Worm (Caenorhabditis elegans): ENCODE data around the gene srv-10.
A peak's percentile ranks its signal among the peaks of the same experiment; 100 is the strongest.

The srv-10 gene

ce11 chrV:13423608-13424007 is at the start of gene srv-10:
Gene srv-10 (plus strand): TSS chrV:13423908.
- no peak for TF ChIP-seq aly-2 (tag; optimal IDR thresholded peaks at IDR 0.05)
- no peak for TF ChIP-seq fos-1 (tag; optimal IDR thresholded peaks at IDR 0.05)
- no peak for TF ChIP-seq Y55F3AM.14 (GFP tag; optimal IDR thresholded peaks at IDR 0.05)
- no peak for TF ChIP-seq ceh-16 (tag; optimal IDR thresholded peaks at IDR 0.05)
- no peak for TF ChIP-seq elt-3 (tag; optimal IDR thresholded peaks at IDR 0.05)
- no peak for TF ChIP-seq unc-62 (GFP tag; optimal IDR thresholded peaks at IDR 0.05)
- no peak for TF ChIP-seq nhr-25 (tag; optimal IDR thresholded peaks at IDR 0.05)
- no peak for TF ChIP-seq lin-39 (tag; optimal IDR thresholded peaks at IDR 0.05)
- TF ChIP-seq lin-11 (tag; optimal IDR thresholded peaks at IDR 0.05): no peak
- TF ChIP-seq lin-13 (GFP tag; optimal IDR thresholded peaks at IDR 0.05): no peak

DNA sequence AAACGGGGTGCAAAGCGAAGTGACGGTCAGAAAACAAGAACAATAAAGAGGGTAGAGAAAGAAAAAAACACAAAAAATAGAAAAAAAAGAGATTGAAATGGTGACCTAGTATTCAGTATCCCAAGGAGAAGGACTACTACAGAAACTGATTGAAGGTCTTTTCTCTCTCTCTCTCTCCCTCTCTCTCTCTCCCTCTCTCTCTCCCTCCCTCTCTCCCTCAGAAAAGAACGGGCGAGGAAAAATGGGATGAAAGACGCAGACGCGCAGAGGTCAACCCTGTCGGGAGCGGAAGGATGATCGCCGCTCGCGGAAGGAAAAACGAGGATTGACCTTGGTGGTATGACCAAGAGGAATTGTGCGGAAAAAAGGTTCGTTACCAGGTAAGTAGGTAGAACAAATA is 49.2 kb upstream of the srv-10 start:
- no peak for TF ChIP-seq zag-1 (tag; optimal IDR thresholded peaks at IDR 0.05)
- peak; percentile 84 for TF ChIP-seq nhr-25 (tag; optimal IDR thresholded peaks at IDR 0.05)
- peak; percentile 13 for TF ChIP-seq nhr-129 (tag; optimal IDR thresholded peaks at IDR 0.05)
- peak; percentile 52 for TF ChIP-seq nhr-21 (tag; optimal IDR thresholded peaks at IDR 0.05)
- TF ChIP-seq unc-39 (tag; optimal IDR thresholded peaks at IDR 0.05): no peak
- TF ChIP-seq crh-2 (tag; optimal IDR thresholded peaks at IDR 0.05): peak; percentile 58
- peak; percentile 30 for TF ChIP-seq F13H6.1 (tag; optimal IDR thresholded peaks at IDR 0.05)
- peak; percentile 45 for TF ChIP-seq sem-4 (tag; optimal IDR thresholded peaks at IDR 0.05)
- TF ChIP-seq egl-27 (tag; optimal IDR thresholded peaks at IDR 0.05): peak; percentile 62
- peak; percentile 22 for TF ChIP-seq lin-13 (GFP tag; optimal IDR thresholded peaks at IDR 0.05)
- no peak for TF ChIP-seq gmeb-1 (tag; optimal IDR thresholded peaks at IDR 0.05)
- TF ChIP-seq nhr-77 (tag; optimal IDR thresholded peaks at IDR 0.05): no peak
- TF ChIP-seq aly-2 (tag; optimal IDR thresholded peaks at IDR 0.05): no peak
- TF ChIP-seq mdl-1 (tag; optimal IDR thresholded peaks at IDR 0.05): no peak
- no peak for TF ChIP-seq elt-3 (tag; optimal IDR thresholded peaks at IDR 0.05)
- TF ChIP-seq unc-55 (GFP tag; optimal IDR thresholded peaks at IDR 0.05): no peak
- peak; percentile 50 for TF ChIP-seq sma-3 (GFP tag; optimal IDR thresholded peaks at IDR 0.05)
- peak in 1 of 2 experiments; percentile 3 for TF ChIP-seq lsy-2 (tag; optimal IDR thresholded peaks at IDR 0.05)
- TF ChIP-seq Y55F3AM.14 (GFP tag; optimal IDR thresholded peaks at IDR 0.05): no peak
- TF ChIP-seq blmp-1 (tag; optimal IDR thresholded peaks at IDR 0.05; ENCODE audit: insufficient read depth): peak; percentile 15
- TF ChIP-seq lin-39 (tag; optimal IDR thresholded peaks at IDR 0.05): no peak
- TF ChIP-seq ceh-16 (tag; optimal IDR thresholded peaks at IDR 0.05): peak; percentile 70
- TF ChIP-seq fos-1 (tag; optimal IDR thresholded peaks at IDR 0.05): peak; percentile 37
- TF ChIP-seq ZK546.5 (tag; optimal IDR thresholded peaks at IDR 0.05): no peak
- peak; percentile 62 for TF ChIP-seq sma-9 (GFP tag; optimal IDR thresholded peaks at IDR 0.05)
- no peak for TF ChIP-seq sma-9 (tag; optimal IDR thresholded peaks at IDR 0.05)

DNA sequence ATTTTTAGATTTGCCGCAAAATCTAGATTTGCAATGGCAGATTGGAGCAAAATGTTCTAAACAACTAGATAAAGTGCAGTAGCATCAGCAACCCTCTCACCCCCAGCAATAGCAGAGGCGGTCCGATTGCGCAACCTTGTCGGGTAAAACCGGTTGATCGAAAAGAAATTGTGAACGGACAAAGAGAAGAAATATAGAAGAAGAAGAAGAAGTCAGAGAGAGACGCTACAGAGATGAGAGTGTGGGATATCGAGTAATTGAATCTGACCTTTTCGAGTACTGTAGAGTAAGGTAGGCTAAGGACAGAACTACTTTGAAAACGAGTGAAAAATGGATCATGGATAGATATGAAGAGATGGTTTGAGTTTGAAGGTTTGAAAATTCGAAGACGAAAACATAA is 47.8 kb upstream of the srv-10 start:
- TF ChIP-seq elt-3 (tag; optimal IDR thresholded peaks at IDR 0.05): no peak
- TF ChIP-seq ztf-1 (GFP tag; conservative IDR thresholded peaks at IDR 0.05): no peak
- TF ChIP-seq ama-1 (optimal IDR thresholded peaks at IDR 0.05): no peak
- TF ChIP-seq sma-3 (GFP tag; optimal IDR thresholded peaks at IDR 0.05): peak; percentile 17
- TF ChIP-seq C34F6.9 (tag; optimal IDR thresholded peaks at IDR 0.05): no peak
- TF ChIP-seq nhr-129 (tag; optimal IDR thresholded peaks at IDR 0.05): peak; percentile 13
- TF ChIP-seq sma-9 (GFP tag; optimal IDR thresholded peaks at IDR 0.05): peak; percentile 43
- no peak for TF ChIP-seq sma-9 (tag; optimal IDR thresholded peaks at IDR 0.05)
- no peak for TF ChIP-seq zag-1 (tag; optimal IDR thresholded peaks at IDR 0.05)
- peak; percentile 22 for TF ChIP-seq blmp-1 (tag; optimal IDR thresholded peaks at IDR 0.05; ENCODE audit: insufficient read depth)
- TF ChIP-seq nhr-25 (tag; optimal IDR thresholded peaks at IDR 0.05): peak; percentile 79
- TF ChIP-seq fos-1 (tag; optimal IDR thresholded peaks at IDR 0.05): peak; percentile 24
- no peak for TF ChIP-seq ZK546.5 (tag; optimal IDR thresholded peaks at IDR 0.05)
- peak; percentile 62 for TF ChIP-seq F13H6.1 (tag; optimal IDR thresholded peaks at IDR 0.05)
- TF ChIP-seq egl-27 (tag; optimal IDR thresholded peaks at IDR 0.05): peak; percentile 59
- peak in 1 of 2 experiments; percentile 15 for TF ChIP-seq lsy-2 (tag; optimal IDR thresholded peaks at IDR 0.05)
- peak; percentile 68 for TF ChIP-seq ceh-16 (tag; optimal IDR thresholded peaks at IDR 0.05)
- TF ChIP-seq lin-13 (GFP tag; optimal IDR thresholded peaks at IDR 0.05): peak; percentile 7

DNA sequence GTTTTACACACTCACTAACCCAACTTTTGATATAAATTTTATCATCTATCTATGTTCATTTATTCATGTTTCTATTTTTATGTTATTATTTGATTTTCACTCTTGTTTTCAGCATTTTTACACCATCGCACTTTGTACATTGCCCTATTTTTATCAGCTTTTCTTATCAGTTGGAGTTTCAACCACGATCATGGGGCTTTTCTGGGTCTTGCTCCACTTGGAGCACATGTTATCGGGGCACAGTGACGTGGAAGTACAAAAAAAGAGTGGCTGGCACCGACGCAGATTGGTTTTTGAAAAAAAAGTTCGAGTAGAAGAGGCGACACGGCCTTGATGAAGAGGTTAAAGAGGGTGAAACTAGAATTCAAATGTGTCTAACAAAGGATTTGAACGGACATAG is 46.6 kb upstream of the srv-10 start:
- TF ChIP-seq ceh-16 (tag; optimal IDR thresholded peaks at IDR 0.05) (no peak), F13H6.1 (tag; optimal IDR thresholded peaks at IDR 0.05) (peak; percentile 25), dmd-4 (tag; optimal IDR thresholded peaks at IDR 0.05) (no peak), peb-1 (tag; optimal IDR thresholded peaks at IDR 0.05) (no peak), sma-9 (GFP tag; optimal IDR thresholded peaks at IDR 0.05) (peak; percentile 51), sma-9 (tag; optimal IDR thresholded peaks at IDR 0.05) (no peak), crh-2 (tag; optimal IDR thresholded peaks at IDR 0.05) (peak; percentile 85), fos-1 (tag; optimal IDR thresholded peaks at IDR 0.05) (peak; percentile 55), ztf-1 (GFP tag; conservative IDR thresholded peaks at IDR 0.05) (no peak), gmeb-1 (tag; optimal IDR thresholded peaks at IDR 0.05) (peak; percentile 27)

Data from whole organism, L2 larva.